Worm (Caenorhabditis elegans): ENCODE results near the gene dop-1.

DNA sequence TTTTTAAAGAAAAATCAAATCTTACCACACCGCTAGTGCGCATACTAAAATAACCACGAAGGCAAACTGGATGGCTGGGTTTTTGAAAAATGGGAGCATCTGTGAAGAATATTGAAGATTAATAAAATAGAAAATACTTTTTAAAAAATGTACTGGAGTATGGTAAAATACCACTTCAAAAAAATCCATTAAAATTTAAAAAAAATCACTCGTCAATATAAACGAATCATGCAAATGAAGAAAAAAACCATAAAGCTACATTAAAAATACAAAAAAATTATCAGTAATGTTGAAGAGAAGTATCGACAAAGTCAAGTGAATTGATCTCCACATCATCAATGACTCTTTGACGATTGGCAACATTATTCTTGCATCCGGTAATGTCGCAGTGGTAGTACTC is 47.9 kb downstream of the dop-1 start, which contains the start of gene R160.5:
- TF ChIP-seq tag-97 (GFP tag; IDR thresholded peaks at IDR 0.05) (no peak), nhr-102 (tag; optimal IDR thresholded peaks at IDR 0.05) (no peak), nhr-11 (tag; optimal IDR thresholded peaks at IDR 0.05) (no peak), nhr-41 (GFP tag; IDR thresholded peaks at IDR 0.05) (no peak)

Measured in whole organism, L4 larva.